Worm (Caenorhabditis elegans) whole organism, mixed stage, embryonic: ENCODE measurements around the gene str-238.

Experiments
- lsy-2 ChIP-seq: fragments of 150-350 bp; optimal IDR thresholded peaks from 2 replicates; lab custom pipeline; 2014; ENCODE audit warnings: missing biosample characterization, missing genetic modification characterization
- nhr-12 ChIP-seq: fragments of 150-350 bp; optimal IDR thresholded peaks from 2 replicates; lab custom pipeline; 2014; ENCODE audit warnings: missing biosample characterization, missing genetic modification characterization
- sem-2 ChIP-seq: fragments of 200-800 bp; sonication (Bioruptor generic); optimal IDR thresholded peaks from 2 replicates; lab custom pipeline; 2018; ENCODE audit warnings: mild to moderate bottlenecking, missing genetic modification characterization, missing compliant biosample characterization
- snpc-4 ChIP-seq: fragments of 150-350 bp; optimal IDR thresholded peaks from 2 replicates; lab custom pipeline; 2014; ENCODE audit warnings: missing biosample characterization, missing genetic modification characterization
- unc-62 ChIP-seq: fragments of 150-350 bp; optimal IDR thresholded peaks from 2 replicates; lab custom pipeline; 2014; ENCODE audit warnings: missing biosample characterization, missing genetic modification reagents, missing genetic modification characterization

DNA sequence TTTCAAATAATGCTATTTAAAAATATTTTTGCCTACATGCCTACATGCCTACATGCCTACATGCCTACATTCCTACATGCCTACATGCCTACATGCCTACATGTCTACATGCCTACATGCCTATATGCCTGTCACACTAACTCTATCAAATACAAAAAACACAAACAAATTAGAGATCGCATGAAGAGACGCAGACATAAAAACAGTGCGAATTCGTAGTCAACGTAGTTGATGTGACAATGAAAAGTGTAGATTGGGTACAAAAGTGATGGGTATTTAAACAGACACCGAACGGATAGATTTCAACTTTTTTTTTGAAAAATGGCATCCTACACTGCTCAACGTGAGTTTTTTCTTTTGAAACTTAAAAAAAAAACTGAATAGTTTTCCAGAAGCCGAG, 12.5 kb downstream of the str-238 start, which contains the start of gene R09E12.9:
- TF ChIP-seq snpc-4 (tag; lab: Kevin White, UChicago) (no peak), unc-62 (GFP tag; lab: Kevin White, UChicago) (no peak), sem-2 (GFP tag; lab: Kevin White, UChicago) (no peak), lsy-2 (tag; lab: Kevin White, UChicago) (no peak), nhr-12 (tag; lab: Kevin White, UChicago) (no peak)
